4 fruit fly cellular contexts compared by ENCODE assay signal in the genomic region with DNA sequence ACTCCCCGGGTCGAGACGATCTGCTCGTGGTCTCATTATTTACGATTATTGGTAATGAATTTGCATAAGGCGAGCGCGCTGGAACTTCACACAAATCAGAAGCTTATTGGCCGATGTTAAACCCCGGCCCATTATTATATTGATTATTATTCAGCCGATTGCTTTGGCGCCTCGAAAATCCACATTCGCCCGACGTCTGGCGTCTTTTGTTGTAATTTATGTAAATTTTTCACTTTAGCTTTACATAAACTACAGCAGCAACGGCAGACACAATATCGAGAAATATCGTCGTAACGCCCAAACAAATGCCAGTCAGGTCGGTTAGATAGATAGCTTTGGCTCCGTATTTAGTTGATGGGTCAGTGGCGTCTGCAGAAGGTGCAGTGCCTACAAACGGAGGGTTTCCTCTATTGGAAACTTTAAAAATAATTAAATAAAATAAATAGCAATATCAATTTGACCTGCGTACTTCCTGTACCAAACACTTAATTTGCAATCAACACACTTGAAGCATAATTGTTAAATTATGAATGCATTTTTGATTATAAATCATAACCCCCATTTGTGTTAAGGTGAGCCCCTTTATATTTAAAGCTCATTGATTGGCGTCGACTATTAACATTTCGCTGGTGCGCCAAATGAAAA.
TF ChIP-seq lines count a peak whose summit lies in the region.

No protein-coding gene starts in this region.

- no peak for TF ChIP-seq CTCF in whole organism, embryonic (GFP tag; optimal IDR thresholded peaks at IDR 0.05; lab: Kevin White, UChicago)

TF ChIP-seq in whole organism, embryonic, 481 proteins besides CTCF, POLR2A, EP300 and RAD21 (continues in another document):
- TF ChIP-seq Aef1 (GFP tag; IDR thresholded peaks at IDR 0.05; lab: Robert Waterston, UW) (peak; percentile 45), BEAF-32 (GFP tag; optimal IDR thresholded peaks at IDR 0.05; lab: Kevin White, UChicago) (no peak), CG9437 (GFP tag; optimal IDR thresholded peaks at IDR 0.05; lab: Kevin White, UChicago) (peak; percentile 38), trem (tag; optimal IDR thresholded peaks at IDR 0.05; lab: Kevin White, UChicago) (no peak), CG8388 (GFP tag; optimal IDR thresholded peaks at IDR 0.05; lab: Kevin White, UChicago) (peak; percentile 18), tup (GFP tag; optimal IDR thresholded peaks at IDR 0.05; lab: Kevin White, UChicago) (peak; percentile 25), CG11456 (GFP tag; IDR thresholded peaks at IDR 0.05; lab: Robert Waterston, UW) (0 out of 3 replicates have a peak, but pooled peaks have one; percentile 46), CG11504 (tag; optimal IDR thresholded peaks at IDR 0.05; lab: Kevin White, UChicago) (peak; percentile 78), dm (GFP tag; optimal IDR thresholded peaks at IDR 0.05; lab: Kevin White, UChicago) (no peak), CG11398 (GFP tag; optimal IDR thresholded peaks at IDR 0.05; lab: Kevin White, UChicago) (no peak), CG31224 (GFP tag; IDR thresholded peaks at IDR 0.05; lab: Robert Waterston, UW) (no peak), Meics (GFP tag; optimal IDR thresholded peaks at IDR 0.05; lab: Kevin White, UChicago) (peak; percentile 64), lab (GFP tag; optimal IDR thresholded peaks at IDR 0.05; lab: Kevin White, UChicago) (peak; percentile 64), HHEX (GFP tag; optimal IDR thresholded peaks at IDR 0.05; lab: Kevin White, UChicago) (peak; percentile 37), CG34422 (GFP tag; IDR thresholded peaks at IDR 0.05; lab: Robert Waterston, UW) (peak; percentile 44; the same call in 2 of the 3 replicates), Ets65A (GFP tag; lab: Kevin White, UChicago) (peak; percentile 28), CG18619 (GFP tag; optimal IDR thresholded peaks at IDR 0.05; lab: Kevin White, UChicago) (peak; percentile 18), Doc2 (GFP tag; IDR thresholded peaks at IDR 0.05; lab: Robert Waterston, UW) (peak; percentile 27; the same call in 1 of the 2 replicates), Vsx1 (GFP tag; optimal IDR thresholded peaks at IDR 0.05; lab: Kevin White, UChicago) (no peak), gcm2 (GFP tag; optimal IDR thresholded peaks at IDR 0.05; lab: Kevin White, UChicago) (no peak)

TF ChIP-seq in whole organism, prepupa, 60 proteins besides CTCF, POLR2A, EP300 and RAD21:
- TF ChIP-seq CG6276 (GFP tag; optimal IDR thresholded peaks at IDR 0.05; lab: Kevin White, UChicago) (peak; percentile 14), CG3032 (tag; optimal IDR thresholded peaks at IDR 0.05; lab: Kevin White, UChicago) (no peak), CG10669 (GFP tag; optimal IDR thresholded peaks at IDR 0.05; lab: Kevin White, UChicago) (no peak), vri (GFP tag; optimal IDR thresholded peaks at IDR 0.05; lab: Kevin White, UChicago) (no peak), CG16779 (tag; optimal IDR thresholded peaks at IDR 0.05; lab: Kevin White, UChicago) (no peak), Eip78C (GFP tag; lab: Kevin White, UChicago) (peak; percentile 8), ss (GFP tag; optimal IDR thresholded peaks at IDR 0.05; lab: Kevin White, UChicago) (no peak), OdsH (GFP tag; optimal IDR thresholded peaks at IDR 0.05; lab: Kevin White, UChicago) (peak; percentile 4), CG1621 (tag; optimal IDR thresholded peaks at IDR 0.05; lab: Kevin White, UChicago) (no peak), fkh (GFP tag; optimal IDR thresholded peaks at IDR 0.05; lab: Kevin White, UChicago) (no peak), CG32006 (GFP tag; optimal IDR thresholded peaks at IDR 0.05; lab: Kevin White, UChicago) (peak; percentile 0), svp (GFP tag; lab: Kevin White, UChicago) (no peak), CG3919 (GFP tag; optimal IDR thresholded peaks at IDR 0.05; lab: Kevin White, UChicago) (no peak), CG15336 (GFP tag; IDR thresholded peaks at IDR 0.05; lab: Robert Waterston, UW) (peak; percentile 45; the same call in 1 of the 2 replicates), eg (GFP tag; IDR thresholded peaks at IDR 0.05; lab: Robert Waterston, UW) (peak; percentile 53; the same call in 1 of the 3 replicates), esn (GFP tag; optimal IDR thresholded peaks at IDR 0.05; lab: Kevin White, UChicago) (no peak), CG6808 (GFP tag; optimal IDR thresholded peaks at IDR 0.05; lab: Kevin White, UChicago) (no peak)

TF ChIP-seq in whole organism, pupa, 21 proteins besides CTCF, POLR2A, EP300 and RAD21:
- TF ChIP-seq CG10348 (GFP tag; IDR thresholded peaks at IDR 0.05; lab: Robert Waterston, UW) (peak; percentile 28; the same call in 1 of the 2 replicates), gl (tag; optimal IDR thresholded peaks at IDR 0.05; lab: Kevin White, UChicago) (no peak), fd96Ca (GFP tag; IDR thresholded peaks at IDR 0.05; lab: Robert Waterston, UW) (no peak), CG4496 (GFP tag; IDR thresholded peaks at IDR 0.05; lab: Robert Waterston, UW) (0 out of 3 replicates have a peak, but pooled peaks have one; percentile 10), Ets98B (GFP tag; IDR thresholded peaks at IDR 0.05; lab: Robert Waterston, UW) (no peak), Pif1A (GFP tag; optimal IDR thresholded peaks at IDR 0.05; lab: Kevin White, UChicago) (no peak), CG32121 (GFP tag; IDR thresholded peaks at IDR 0.05; lab: Robert Waterston, UW) (peak; percentile 51; the same call in 1 of the 2 replicates), CG8301 (tag; optimal IDR thresholded peaks at IDR 0.05; lab: Kevin White, UChicago) (no peak)

TF ChIP-seq in whole organism, wandering third instar larva, 38 proteins besides CTCF, POLR2A, EP300 and RAD21:
- TF ChIP-seq pan (optimal IDR thresholded peaks at IDR 0.05; lab: Kevin White, UChicago), result no peak
- no peak for TF ChIP-seq Hnf4 (GFP tag; optimal IDR thresholded peaks at IDR 0.05; lab: Kevin White, UChicago)
- TF ChIP-seq dsf (GFP tag; optimal IDR thresholded peaks at IDR 0.05; lab: Kevin White, UChicago; ENCODE audit: borderline replicate concordance), result no peak
- TF ChIP-seq dl (GFP tag; optimal IDR thresholded peaks at IDR 0.05; lab: Kevin White, UChicago; ENCODE audit: insufficient read depth in 1 of 2, partially characterized antibody in 2 of 2), result no peak
- TF ChIP-seq lola (GFP tag; optimal IDR thresholded peaks at IDR 0.05; lab: Kevin White, UChicago), result no peak
- TF ChIP-seq brk (GFP tag; optimal IDR thresholded peaks at IDR 0.05; lab: Kevin White, UChicago), result no peak
- no peak for TF ChIP-seq fru (GFP tag; optimal IDR thresholded peaks at IDR 0.05; lab: Kevin White, UChicago)
- TF ChIP-seq sv (GFP tag; optimal IDR thresholded peaks at IDR 0.05; lab: Kevin White, UChicago), result peak; percentile 4

Comparison
In these comparisons a context has a peak if more than half of its experiments do, and no peak if none do; other contexts are left out.
1. Of the 7 proteins assayed by ChIP-seq in both whole organism, embryonic and whole organism, prepupa: peak only in whole organism, embryonic: Blimp-1, CG6854, Gug and Sox102F; only in whole organism, prepupa: none; in both: none; in neither: 3.